Worm (Caenorhabditis elegans): ENCODE data around the gene srz-13.

DNA sequence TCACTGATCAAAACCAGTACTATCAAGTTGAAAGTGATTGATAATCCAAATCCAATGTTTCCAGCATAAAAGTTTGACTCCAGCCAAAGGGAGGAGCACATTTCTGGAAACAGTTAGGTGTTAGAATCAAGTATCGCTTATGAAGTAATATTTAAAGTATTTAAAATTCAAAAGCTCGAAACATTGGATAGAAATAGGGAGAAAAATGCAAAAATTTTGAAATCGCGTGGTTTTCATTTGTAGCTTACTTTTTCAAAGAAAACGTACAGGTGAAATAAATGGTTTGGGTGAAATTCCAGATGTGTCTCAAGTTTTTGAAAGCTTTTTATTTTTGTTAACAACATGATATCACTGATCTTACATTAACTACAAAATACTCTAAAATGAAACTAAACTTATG, 13.2 kb upstream of the srz-13 start, which contains the start of gene str-111:
- TF ChIP-seq lin-13 (GFP tag; optimal IDR thresholded peaks at IDR 0.05) (no peak), unc-62 (GFP tag; optimal IDR thresholded peaks at IDR 0.05) (no peak), ztf-11 (tag; optimal IDR thresholded peaks at IDR 0.05) (no peak), jun-1 (tag; optimal IDR thresholded peaks at IDR 0.05) (no peak), lir-3 (tag; optimal IDR thresholded peaks at IDR 0.05; ENCODE audit: poor library complexity) (no peak), lin-39 (tag; optimal IDR thresholded peaks at IDR 0.05) (no peak), ama-1 (optimal IDR thresholded peaks at IDR 0.05) (no peak), aly-2 (tag; optimal IDR thresholded peaks at IDR 0.05) (no peak), C34B4.2 (tag; optimal IDR thresholded peaks at IDR 0.05) (no peak), nhr-76 (tag; optimal IDR thresholded peaks at IDR 0.05) (no peak), irx-1 (tag; optimal IDR thresholded peaks at IDR 0.05) (no peak), unc-130 (tag; optimal IDR thresholded peaks at IDR 0.05) (no peak), zag-1 (tag; optimal IDR thresholded peaks at IDR 0.05) (no peak), rnt-1 (tag; optimal IDR thresholded peaks at IDR 0.05) (no peak)

Data from whole organism, L1 larva.